Worm (Caenorhabditis elegans) whole organism, L2 larva: ENCODE data around the gene str-166.

ENCODE experiments used
- nhr-237 ChIP-seq: fragments of 150-350 bp; optimal IDR thresholded peaks from 2 replicates; lab custom pipeline; 2014; ENCODE audit warnings: missing biosample characterization, missing genetic modification characterization
- unc-39 ChIP-seq: fragments of 150-350 bp; optimal IDR thresholded peaks from 2 replicates; lab custom pipeline; 2014; ENCODE audit warnings: missing biosample characterization, missing genetic modification characterization

DNA sequence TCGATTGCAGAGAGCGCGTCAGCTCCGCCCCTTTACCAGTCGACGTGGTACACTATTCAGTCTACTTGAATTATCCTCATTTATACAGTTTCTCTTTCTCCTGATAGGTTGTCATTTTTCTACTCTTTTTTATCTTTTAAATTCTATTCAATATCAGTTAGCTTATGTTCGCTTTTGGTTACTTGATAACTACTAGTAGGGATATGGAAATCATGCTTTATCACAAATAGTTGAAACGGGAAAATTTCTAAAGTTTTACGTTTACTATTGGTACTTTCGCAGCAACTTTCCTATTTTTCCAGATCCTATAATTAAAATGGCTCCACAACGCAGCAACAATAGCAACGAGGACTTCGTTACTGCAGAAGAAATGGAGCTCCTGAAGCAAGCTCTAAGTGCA, 5.5 kb downstream of the str-166 start, which contains the start of gene sgnh-1:
- TF ChIP-seq nhr-237 (tag; lab: Kevin White, UChicago) (no peak), unc-39 (no peak)
